Fruit fly (Drosophila melanogaster) whole organism, embryonic: ENCODE results near the gene CG11674.

Experiments used
- B-H1 ChIP-seq: fragments of 200-800 bp; sonication (Bioruptor generic); IDR thresholded peaks from 3 replicates; pipeline ENCODE4 v1.3.6; 2022; ENCODE audit warnings: missing biosample characterization, missing genetic modification characterization
- Bteb2 ChIP-seq: fragments of 200-800 bp; sonication (Bioruptor generic); optimal IDR thresholded peaks from 2 replicates; lab custom pipeline; 2016; ENCODE audit warnings: missing biosample characterization, missing genetic modification characterization
- CG10366 ChIP-seq: fragments of 200-800 bp; sonication (Bioruptor generic); IDR thresholded peaks from 2 replicates; pipeline ENCODE4 v1.3.6; 2022; ENCODE audit warnings: missing biosample characterization, missing genetic modification characterization
- CG16815 ChIP-seq: fragments of 200-800 bp; sonication (Bioruptor generic); optimal IDR thresholded peaks from 3 replicates; lab custom pipeline; 2017; ENCODE audit warnings: missing biosample characterization, mild to moderate bottlenecking, missing genetic modification characterization
- CG17612 ChIP-seq: fragments of 200-800 bp; sonication (Bioruptor generic); IDR thresholded peaks from 2 replicates; pipeline ENCODE4 v1.3.6; 2022; ENCODE audit warnings: missing biosample characterization, missing genetic modification characterization
- CG18262 ChIP-seq: fragments of 200-800 bp; optimal IDR thresholded peaks from 3 replicates; lab custom pipeline; 2019; ENCODE audit warnings: missing biosample characterization, mild to moderate bottlenecking, missing genetic modification characterization, moderate library complexity
- CG2712 ChIP-seq: fragments of 200-800 bp; optimal IDR thresholded peaks from 3 replicates; lab custom pipeline; 2019; ENCODE audit warnings: missing biosample characterization, mild to moderate bottlenecking, missing genetic modification characterization, moderate library complexity
- CG4328 ChIP-seq: fragments of 200-800 bp; sonication (Bioruptor generic); optimal IDR thresholded peaks from 3 replicates; lab custom pipeline; 2017; ENCODE audit warnings: missing biosample characterization, missing genetic modification reagents, missing genetic modification characterization
- CG4424 ChIP-seq: fragments of 200-800 bp; sonication (Bioruptor generic); optimal IDR thresholded peaks from 3 replicates; lab custom pipeline; 2016; ENCODE audit warnings: missing biosample characterization, missing genetic modification characterization
- CG5245 ChIP-seq: fragments of 200-800 bp; sonication (Bioruptor generic); optimal IDR thresholded peaks from 3 replicates; lab custom pipeline; 2016; ENCODE audit warnings: missing biosample characterization, missing genetic modification characterization
- CG6854 ChIP-seq: fragments of 200-800 bp; sonication (Bioruptor generic); optimal IDR thresholded peaks from 3 replicates; lab custom pipeline; 2017; ENCODE audit warnings: missing biosample characterization, mild to moderate bottlenecking, missing genetic modification characterization
- CG9932 ChIP-seq: fragments of 200-800 bp; sonication (Bioruptor generic); IDR thresholded peaks from 2 replicates; pipeline ENCODE4 v1.3.6; 2022; ENCODE audit warnings: missing biosample characterization, missing genetic modification characterization
- D ChIP-seq, 2 experiments: fragments of 200-800 bp in 1 of 2; fragments of >200 bp in 1 of 2; sonication (Bioruptor generic) in 1 of 2; optimal IDR thresholded peaks; 2 replicates in 1 of 2; 3 replicates in 1 of 2; lab custom pipeline; 2017; ENCODE audit warnings: mild to moderate bottlenecking in 1 of 2, missing biosample characterization in 1 of 2, missing genetic modification characterization in 1 of 2, missing genetic modification reagents in 1 of 2
- Dip2 ChIP-seq: fragments of 200-800 bp; sonication (Bioruptor generic); IDR thresholded peaks from 2 replicates; pipeline ENCODE4 v1.3.6; 2022; ENCODE audit warnings: missing biosample characterization, missing genetic modification characterization
- Gug ChIP-seq: fragments of 200-800 bp; sonication (Bioruptor generic); IDR thresholded peaks from 4 replicates; pipeline ENCODE4 v1.3.6; 2022; ENCODE audit warnings: missing biosample characterization, missing genetic modification characterization
- HLH54F ChIP-seq: fragments of 200-800 bp; sonication (Bioruptor generic); optimal IDR thresholded peaks from 3 replicates; lab custom pipeline; 2016; ENCODE audit warnings: missing biosample characterization, missing genetic modification characterization
- Jarid2 ChIP-seq: fragments of 200-800 bp; sonication (Bioruptor generic); optimal IDR thresholded peaks from 3 replicates; lab custom pipeline; 2017; ENCODE audit warnings: mild to moderate bottlenecking, missing biosample characterization, missing genetic modification reagents, missing genetic modification characterization
- NC2α ChIP-seq: fragments of 200-800 bp; sonication (Bioruptor generic); optimal IDR thresholded peaks from 2 replicates; lab custom pipeline; 2016; ENCODE audit warnings: missing biosample characterization, missing genetic modification characterization
- Ravus ChIP-seq: fragments of 200-800 bp; sonication (Bioruptor generic); IDR thresholded peaks from 2 replicates; pipeline ENCODE4 v1.3.6; 2022; ENCODE audit warnings: missing biosample characterization, missing genetic modification characterization
- Sry-β ChIP-seq: fragments of 200-800 bp; sonication (Bioruptor generic); optimal IDR thresholded peaks from 2 replicates; lab custom pipeline; 2018; ENCODE audit warnings: missing biosample characterization, mild to moderate bottlenecking, missing genetic modification characterization, moderate library complexity
- Vsx1 ChIP-seq: fragments of 200-800 bp; sonication (Bioruptor generic); optimal IDR thresholded peaks from 2 replicates; lab custom pipeline; 2017; ENCODE audit warnings: missing biosample characterization, mild to moderate bottlenecking, missing genetic modification characterization, missing genetic modification reagents
- Xrp1 ChIP-seq: fragments of 200-800 bp; sonication (Bioruptor generic); IDR thresholded peaks from 2 replicates; pipeline ENCODE4 v1.3.6; 2022; ENCODE audit warnings: missing biosample characterization, missing genetic modification characterization
- abd-A ChIP-seq: fragments of 200-800 bp; sonication (Bioruptor generic); optimal IDR thresholded peaks from 3 replicates; lab custom pipeline; 2019; ENCODE audit warnings: missing biosample characterization, mild to moderate bottlenecking, missing genetic modification characterization, moderate library complexity
- ase ChIP-seq: fragments of 200-800 bp; sonication (Bioruptor generic); IDR thresholded peaks from 3 replicates; pipeline ENCODE4 v1.3.6; 2022; ENCODE audit warnings: missing biosample characterization, missing genetic modification characterization
- bowl ChIP-seq: fragments of 200-800 bp; sonication (Bioruptor generic); IDR thresholded peaks from 2 replicates; pipeline ENCODE4 v1.3.6; 2022; ENCODE audit warnings: missing biosample characterization, missing genetic modification characterization
- cato ChIP-seq: fragments of 200-800 bp; sonication (Bioruptor generic); optimal IDR thresholded peaks from 2 replicates; lab custom pipeline; 2016; ENCODE audit warnings: missing biosample characterization, missing genetic modification characterization, borderline replicate concordance
- danr ChIP-seq: fragments of 200-800 bp; sonication (Bioruptor generic); IDR thresholded peaks from 2 replicates; pipeline ENCODE4 v1.3.6; 2022; ENCODE audit warnings: missing biosample characterization, missing genetic modification characterization
- disco-r ChIP-seq: fragments of 200-800 bp; sonication (Bioruptor generic); optimal IDR thresholded peaks from 2 replicates; lab custom pipeline; 2016; ENCODE audit warnings: missing biosample characterization, missing genetic modification characterization
- gcm ChIP-seq: fragments of 200-800 bp; sonication (Bioruptor generic); optimal IDR thresholded peaks from 2 replicates; lab custom pipeline; 2019; ENCODE audit warnings: missing biosample characterization, mild to moderate bottlenecking, missing genetic modification characterization, moderate library complexity
- grau ChIP-seq: fragments of 200-800 bp; optimal IDR thresholded peaks from 3 replicates; lab custom pipeline; 2019; ENCODE audit warnings: missing biosample characterization, mild to moderate bottlenecking, missing genetic modification characterization, moderate library complexity
- hkb ChIP-seq, 2 experiments: fragments of 200-800 bp in 1 of 2; fragments of >200 bp in 1 of 2; sonication (Bioruptor generic) in 1 of 2; IDR thresholded peaks in 1 of 2; optimal IDR thresholded peaks in 1 of 2; 2 replicates each; pipeline versions ENCODE4 v1.3.6 to Lab custom; 2017 to 2022; ENCODE audit warnings: missing biosample characterization in 1 of 2, missing genetic modification characterization in 1 of 2
- mld ChIP-seq: fragments of 200-800 bp; sonication (Bioruptor generic); IDR thresholded peaks from 3 replicates; pipeline ENCODE4 v1.3.6; 2022; ENCODE audit warnings: missing biosample characterization, missing genetic modification characterization; ENCODE audit not compliant: partially characterized antibody
- sna ChIP-seq: fragments of 200-800 bp; sonication (Bioruptor generic); IDR thresholded peaks from 2 replicates; pipeline ENCODE4 v1.3.6; 2022; ENCODE audit warnings: missing biosample characterization, missing genetic modification characterization; ENCODE audit not compliant: partially characterized antibody
- sqz ChIP-seq: fragments of 200-800 bp; sonication (Bioruptor generic); optimal IDR thresholded peaks from 3 replicates; lab custom pipeline; 2018; ENCODE audit warnings: missing biosample characterization, mild to moderate bottlenecking, missing genetic modification characterization
- stwl ChIP-seq: fragments of 200-800 bp; sonication (Bioruptor generic); optimal IDR thresholded peaks from 3 replicates; lab custom pipeline; 2018; ENCODE audit warnings: missing biosample characterization, mild to moderate bottlenecking, missing genetic modification characterization, moderate library complexity
- tin ChIP-seq: fragments of 200-800 bp; sonication (Bioruptor generic); optimal IDR thresholded peaks from 3 replicates; lab custom pipeline; 2016; ENCODE audit warnings: missing biosample characterization, missing genetic modification characterization
- unc-4 ChIP-seq: fragments of 200-800 bp; sonication (Bioruptor generic); IDR thresholded peaks from 2 replicates; pipeline ENCODE4 v1.3.6; 2022; ENCODE audit warnings: missing biosample characterization, missing genetic modification characterization; ENCODE audit not compliant: partially characterized antibody
- vnd ChIP-seq: fragments of 200-800 bp; sonication (Bioruptor generic); IDR thresholded peaks from 3 replicates; pipeline ENCODE4 v1.3.6; 2022; ENCODE audit warnings: missing biosample characterization, missing genetic modification characterization; ENCODE audit not compliant: partially characterized antibody

The CG11674 gene

dm6 chrX:14242941-14243736 lies 17.5 kb upstream of the CG11674 start, which contains the start of gene CG32599 (continued):
- TF ChIP-seq danr (GFP tag; lab: Robert Waterston, UW) (no peak), Jarid2 (GFP tag; lab: Kevin White, UChicago) (no peak), Xrp1 (GFP tag; lab: Robert Waterston, UW) (peak; percentile 62), B-H1 (GFP tag; lab: Robert Waterston, UW) (peak; percentile 23; the same call in 1 of the 3 replicates), Ravus (GFP tag; lab: Robert Waterston, UW) (no peak; the same call in 1 of the 2 replicates), CG4424 (GFP tag; lab: Kevin White, UChicago) (peak; percentile 7), tin (GFP tag; lab: Kevin White, UChicago) (no peak), CG5245 (GFP tag; lab: Kevin White, UChicago) (no peak), bowl (GFP tag; lab: Robert Waterston, UW) (no peak), sqz (no peak), hkb (optimal IDR thresholded peaks at IDR 0.05; lab: Kevin White, UChicago) (no peak), hkb (GFP tag; IDR thresholded peaks at IDR 0.05; lab: Robert Waterston, UW) (peak; percentile 54), cato (GFP tag; lab: Kevin White, UChicago) (no peak), Vsx1 (no peak), disco-r (GFP tag; lab: Kevin White, UChicago) (no peak), CG16815 (GFP tag; lab: Kevin White, UChicago) (no peak), CG2712 (tag; lab: Kevin White, UChicago) (peak; percentile 67), CG18262 (peak; percentile 52), CG17612 (GFP tag; lab: Robert Waterston, UW) (no peak), Gug (GFP tag; lab: Robert Waterston, UW) (no peak), NC2α (no peak), gcm (GFP tag; lab: Kevin White, UChicago) (no peak), unc-4 (GFP tag; lab: Robert Waterston, UW) (peak; percentile 63), sna (0 out of 2 replicates have a peak, but pooled peaks have one; percentile 42), Sry-β (GFP tag; lab: Kevin White, UChicago) (no peak), CG6854 (GFP tag; lab: Kevin White, UChicago) (no peak), mld (peak; percentile 50; the same call in 1 of the 3 replicates), CG9932 (GFP tag; lab: Robert Waterston, UW) (no peak), D (optimal IDR thresholded peaks at IDR 0.05; lab: Kevin White, UChicago) (no peak), D (GFP tag; optimal IDR thresholded peaks at IDR 0.05; lab: Kevin White, UChicago) (no peak), ase (peak; percentile 54; the same call in 1 of the 3 replicates), HLH54F (GFP tag; lab: Kevin White, UChicago) (no peak), abd-A (tag; lab: Kevin White, UChicago) (no peak), grau (tag; lab: Kevin White, UChicago) (peak; percentile 46), vnd (GFP tag; lab: Robert Waterston, UW) (peak; percentile 58; the same call in 2 of the 3 replicates), Dip2 (GFP tag; lab: Robert Waterston, UW) (no peak), CG10366 (GFP tag; lab: Robert Waterston, UW) (peak; percentile 59), stwl (tag; lab: Kevin White, UChicago) (peak; percentile 53), CG4328 (no peak), Bteb2 (GFP tag; lab: Kevin White, UChicago) (no peak)
